Worm (Caenorhabditis elegans): Measurements from ENCODE around the gene C39B5.5.

C39B5.5 gene

ce11 chrIII:2207864-2208263 lies at the start of gene C39B5.5:
Gene C39B5.5, plus strand, starts transcription at chrIII:2208164.
- TF ChIP-seq nhr-71 (tag; optimal IDR thresholded peaks at IDR 0.05) (no peak), nhr-20 (tag; optimal IDR thresholded peaks at IDR 0.05) (no peak), nhr-237 (tag; optimal IDR thresholded peaks at IDR 0.05) (no peak), rnt-1 (tag; optimal IDR thresholded peaks at IDR 0.05) (no peak), tlp-1 (tag; optimal IDR thresholded peaks at IDR 0.05) (no peak), lir-3 (tag; optimal IDR thresholded peaks at IDR 0.05; ENCODE audit: poor library complexity) (no peak), hlh-4 (tag; optimal IDR thresholded peaks at IDR 0.05) (no peak), ces-1 (GFP tag; optimal IDR thresholded peaks at IDR 0.05) (no peak), efl-1 (optimal IDR thresholded peaks at IDR 0.05) (no peak), efl-1 (GFP tag; optimal IDR thresholded peaks at IDR 0.05 in 1 of 2) (no peak), efl-3 (GFP tag; optimal IDR thresholded peaks at IDR 0.05) (no peak), nhr-12 (tag; optimal IDR thresholded peaks at IDR 0.05) (no peak), skn-1 (tag; optimal IDR thresholded peaks at IDR 0.05) (no peak), fkh-4 (tag; optimal IDR thresholded peaks at IDR 0.05; ENCODE audit: borderline replicate concordance) (no peak), isw-1 (GFP tag; IDR thresholded peaks at IDR 0.05) (no peak), mdl-1 (tag; optimal IDR thresholded peaks at IDR 0.05) (no peak), lin-39 (tag; optimal IDR thresholded peaks at IDR 0.05) (no peak), nhr-90 (tag; optimal IDR thresholded peaks at IDR 0.05; ENCODE audit: poor library complexity) (no peak), aha-1 (tag; optimal IDR thresholded peaks at IDR 0.05) (no peak), blmp-1 (tag; optimal IDR thresholded peaks at IDR 0.05) (no peak), lin-35 (GFP tag; optimal IDR thresholded peaks at IDR 0.05) (no peak)

ce11 chrIII:2159152-2159551 lies 48.8 kb upstream of the C39B5.5 start:
- TF ChIP-seq ztf-4 (tag; optimal IDR thresholded peaks at IDR 0.05): no peak

- peak in 1 of 2 experiments; percentile 55 for TF ChIP-seq lin-35 (GFP tag; optimal IDR thresholded peaks at IDR 0.05)
- peak in 2 of 3 experiments; percentile 2 to 17 for TF ChIP-seq dpl-1 (GFP tag; optimal IDR thresholded peaks at IDR 0.05)
- TF ChIP-seq ama-1 (optimal IDR thresholded peaks at IDR 0.05): peak; percentile 22
- peak; percentile 79 for TF ChIP-seq blmp-1 (tag; optimal IDR thresholded peaks at IDR 0.05)
- TF ChIP-seq ceh-88 (GFP tag; IDR thresholded peaks at IDR 0.05): no peak
- peak; percentile 53 for TF ChIP-seq mep-1 (tag; optimal IDR thresholded peaks at IDR 0.05)
- TF ChIP-seq lsy-2 (tag; optimal IDR thresholded peaks at IDR 0.05): peak in 1 of 2 experiments; percentile 39
- TF ChIP-seq skn-1 (tag; optimal IDR thresholded peaks at IDR 0.05): peak; percentile 4
- TF ChIP-seq F16B12.6 (tag; optimal IDR thresholded peaks at IDR 0.05): no peak
- no peak for TF ChIP-seq nhr-20 (tag; optimal IDR thresholded peaks at IDR 0.05)
- no peak for TF ChIP-seq swsn-7 (tag; optimal IDR thresholded peaks at IDR 0.05)
- peak in 2 of 6 experiments; percentile 50 to 54 for TF ChIP-seq elt-3 (tag; optimal IDR thresholded peaks at IDR 0.05)
- peak; percentile 19 for TF ChIP-seq elt-2 (tag; optimal IDR thresholded peaks at IDR 0.05)
- TF ChIP-seq efl-1 (optimal IDR thresholded peaks at IDR 0.05): no peak
- peak in 1 of 2 experiments; percentile 92 for TF ChIP-seq efl-1 (GFP tag; optimal IDR thresholded peaks at IDR 0.05 in 1 of 2)
- peak; percentile 33 for TF ChIP-seq snu-23 (GFP tag; optimal IDR thresholded peaks at IDR 0.05)
Measured at ce11 chrIII:2169445-2169844, 38.5 kb upstream of the C39B5.5 start.

ce11 chrIII:2170556-2170955 lies 37.4 kb upstream of the C39B5.5 start:
- TF ChIP-seq egl-13 (tag; optimal IDR thresholded peaks at IDR 0.05) (no peak), isw-1 (GFP tag; IDR thresholded peaks at IDR 0.05) (no peak), lin-13 (GFP tag; optimal IDR thresholded peaks at IDR 0.05) (no peak), nhr-19 (GFP tag; conservative IDR thresholded peaks at IDR 0.05) (no peak), aha-1 (tag; optimal IDR thresholded peaks at IDR 0.05) (no peak), nhr-237 (tag; optimal IDR thresholded peaks at IDR 0.05) (no peak), snu-23 (GFP tag; optimal IDR thresholded peaks at IDR 0.05) (peak; percentile 22), nhr-47 (tag; optimal IDR thresholded peaks at IDR 0.05) (no peak), ces-1 (GFP tag; optimal IDR thresholded peaks at IDR 0.05) (no peak), nhr-76 (tag; optimal IDR thresholded peaks at IDR 0.05) (no peak), unc-86 (tag; optimal IDR thresholded peaks at IDR 0.05) (no peak), hlh-17 (GFP tag; optimal IDR thresholded peaks at IDR 0.05; ENCODE audit: borderline replicate concordance) (no peak), xbp-1 (tag; optimal IDR thresholded peaks at IDR 0.05) (no peak), C04F5.9 (tag; optimal IDR thresholded peaks at IDR 0.05) (no peak), mdl-1 (tag; optimal IDR thresholded peaks at IDR 0.05) (no peak), unc-98 (GFP tag; IDR thresholded peaks at IDR 0.05) (no peak), nhr-20 (tag; optimal IDR thresholded peaks at IDR 0.05) (no peak), fos-1 (tag; optimal IDR thresholded peaks at IDR 0.05) (no peak), zag-1 (tag; optimal IDR thresholded peaks at IDR 0.05) (no peak), nhr-28 (tag; optimal IDR thresholded peaks at IDR 0.05) (no peak), lin-15B (tag; optimal IDR thresholded peaks at IDR 0.05) (no peak), blmp-1 (tag; optimal IDR thresholded peaks at IDR 0.05) (peak; percentile 25), pqm-1 (tag; optimal IDR thresholded peaks at IDR 0.05) (no peak), pax-3 (tag; optimal IDR thresholded peaks at IDR 0.05) (no peak), sptf-1 (tag; optimal IDR thresholded peaks at IDR 0.05) (no peak)
